Worm (Caenorhabditis elegans) whole organism, midembryonic: ENCODE data around the gene Y75B8A.31.
A peak's percentile ranks its signal among the peaks of the same experiment; 100 is the strongest.

Experiments
- T22C8.4 ChIP-seq: fragments of 200-800 bp; sonication (Bioruptor generic); IDR thresholded peaks from 2 replicates; pipeline ENCODE4 v1.3.6; 2022; ENCODE audit warnings: missing genetic modification characterization, missing compliant biosample characterization
- cog-1 ChIP-seq: sonication (generic microtip); optimal IDR thresholded peaks from 2 replicates; lab custom pipeline; 2016; ENCODE audit warnings: missing genetic modification characterization, missing compliant biosample characterization
- flt-1 ChIP-seq: fragments of 200-800 bp; sonication (Bioruptor generic); IDR thresholded peaks from 2 replicates; pipeline ENCODE4 v1.3.6; 2022; ENCODE audit warnings: missing genetic modification characterization, missing compliant biosample characterization
- klf-2 ChIP-seq: fragments of 200-800 bp; sonication (Bioruptor generic); conservative IDR thresholded peaks from 2 replicates; pipeline ENCODE4 v1.3.6; 2022; ENCODE audit warnings: missing genetic modification reagents, missing genetic modification characterization, missing compliant biosample characterization
- med-1 ChIP-seq: sonication (generic microtip); optimal IDR thresholded peaks from 2 replicates; lab custom pipeline; 2017; ENCODE audit warnings: missing genetic modification characterization, mild to moderate bottlenecking, missing compliant biosample characterization, antibody characterized with exemption, missing genetic modification reagents; ENCODE audit not compliant: insufficient read depth
- ref-1 ChIP-seq: fragments of 200-800 bp; sonication (Bioruptor generic); conservative IDR thresholded peaks from 2 replicates; pipeline ENCODE4 v1.3.6; 2022; ENCODE audit warnings: missing genetic modification reagents, missing genetic modification characterization, missing compliant biosample characterization
- tab-1 ChIP-seq: fragments of 200-800 bp; sonication (Bioruptor generic); IDR thresholded peaks from 2 replicates; pipeline ENCODE4 v1.3.6; 2022; ENCODE audit warnings: missing genetic modification characterization, missing compliant biosample characterization
- ztf-23 ChIP-seq: fragments of 200-800 bp; sonication (Bioruptor generic); IDR thresholded peaks from 2 replicates; pipeline ENCODE4 v1.3.6; 2022; ENCODE audit warnings: missing genetic modification reagents, missing genetic modification characterization, missing compliant biosample characterization
- ztf-29 ChIP-seq: fragments of 200-800 bp; sonication (Bioruptor generic); IDR thresholded peaks from 2 replicates; pipeline ENCODE4 v1.3.6; 2022; ENCODE audit warnings: missing genetic modification reagents, missing genetic modification characterization, missing compliant biosample characterization

The Y75B8A.31 gene

DNA sequence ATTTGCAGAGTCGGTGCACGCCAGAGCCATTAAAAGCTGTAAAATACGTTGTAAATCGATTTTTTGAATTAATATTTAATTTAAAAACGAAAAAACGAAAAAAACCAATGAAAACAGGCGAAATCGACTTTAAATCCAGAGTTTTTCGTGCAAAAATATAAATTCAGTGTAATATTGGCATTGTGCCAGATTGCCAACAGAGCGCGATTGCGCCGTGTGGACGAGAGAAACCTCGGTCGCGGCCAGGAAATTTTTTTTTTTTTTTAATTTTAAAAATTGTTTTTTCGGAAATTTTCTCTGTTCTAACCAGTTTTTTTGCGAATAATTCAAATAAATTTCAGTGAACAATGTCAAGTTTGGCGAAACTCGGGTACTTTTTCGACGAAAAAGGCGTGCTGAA is at the start of gene Y75B8A.31, which contains the start of gene pph-4.1:
TSS of gene Y75B8A.31 (plus strand) at position 342 of the 400 bp plus-strand sequence.
TSS of gene pph-4.1 (minus strand) at position 36 of the 400 bp plus-strand sequence.
- no peak for TF ChIP-seq ztf-29 (GFP tag; lab: Robert Waterston, UW)
- TF ChIP-seq med-1 (GFP tag; lab: Kevin White, UChicago): no peak
- no peak for TF ChIP-seq T22C8.4 (GFP tag; lab: Robert Waterston, UW)
- peak; percentile 76; the same call in 1 of the 2 replicates for TF ChIP-seq flt-1 (GFP tag; lab: Robert Waterston, UW)
- no peak for TF ChIP-seq tab-1 (GFP tag; lab: Robert Waterston, UW)
- TF ChIP-seq ztf-23 (GFP tag; lab: Robert Waterston, UW): peak; percentile 69; the same call in 1 of the 2 replicates
- peak; percentile 54 for TF ChIP-seq cog-1
- 0 out of 2 replicates have a peak, but pooled peaks have one; percentile 55 for TF ChIP-seq klf-2 (GFP tag; lab: Robert Waterston, UW)

DNA sequence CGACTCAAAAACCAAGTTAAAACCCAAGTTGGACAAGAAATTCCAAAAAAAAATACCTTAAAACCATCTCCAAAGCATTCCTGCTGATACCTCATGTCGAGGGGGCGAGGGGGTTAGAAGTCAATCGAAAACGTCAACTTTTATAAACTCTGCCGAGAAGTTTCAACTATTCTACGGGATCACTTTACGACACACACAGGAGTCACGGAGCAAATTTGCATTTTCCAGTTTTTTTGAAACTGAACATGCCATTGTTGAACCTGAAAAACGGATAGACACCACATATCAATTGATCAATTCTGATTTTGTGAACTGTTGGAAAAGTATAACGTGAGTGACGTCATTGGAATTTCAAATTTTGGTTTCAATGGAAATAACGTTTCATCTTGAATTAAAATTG is 48.4 kb upstream of the Y75B8A.31 start, which contains the start of gene mrp-8:
TSS of gene mrp-8 (minus strand) at position 101 of the 400 bp plus-strand sequence.
- TF ChIP-seq ref-1 (GFP tag; lab: Robert Waterston, UW): no peak
- no peak for TF ChIP-seq flt-1 (GFP tag; lab: Robert Waterston, UW)
- no peak for TF ChIP-seq T22C8.4 (GFP tag; lab: Robert Waterston, UW)
- no peak for TF ChIP-seq med-1 (GFP tag; lab: Kevin White, UChicago)
- no peak for TF ChIP-seq ztf-23 (GFP tag; lab: Robert Waterston, UW)
- TF ChIP-seq klf-2 (GFP tag; lab: Robert Waterston, UW): no peak
- no peak for TF ChIP-seq ztf-29 (GFP tag; lab: Robert Waterston, UW)
- no peak for TF ChIP-seq cog-1
- TF ChIP-seq tab-1 (GFP tag; lab: Robert Waterston, UW): no peak

DNA sequence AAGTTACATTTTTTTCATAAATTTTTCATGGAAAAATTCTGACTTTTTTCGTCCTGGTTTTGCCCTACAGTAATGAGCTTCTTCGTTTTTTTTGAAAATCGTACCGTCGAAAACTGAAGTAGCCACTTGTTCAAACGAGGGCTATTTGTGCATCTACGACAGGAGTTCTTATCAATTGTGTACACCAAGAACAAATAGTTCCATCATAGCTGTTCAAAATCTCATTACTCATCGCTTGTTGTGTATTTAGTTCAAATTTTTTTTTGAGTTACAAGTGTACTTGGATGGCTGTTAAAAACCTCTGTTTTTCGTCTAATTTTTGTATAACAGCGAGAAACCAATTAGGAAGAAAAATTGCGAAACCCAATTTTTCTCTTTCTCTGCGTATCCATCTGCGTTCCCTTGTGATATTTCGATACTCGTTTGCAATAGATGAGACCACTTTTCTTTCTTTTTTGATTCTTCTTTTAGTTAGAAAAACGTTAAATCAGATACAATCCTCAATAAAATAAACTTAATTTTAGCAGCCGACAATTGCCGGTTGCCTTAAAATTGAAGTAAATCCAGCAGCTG is 46.6 kb upstream of the Y75B8A.31 start:
- TF ChIP-seq tab-1 (GFP tag; lab: Robert Waterston, UW) (no peak), T22C8.4 (GFP tag; lab: Robert Waterston, UW) (no peak), flt-1 (GFP tag; lab: Robert Waterston, UW) (no peak), ztf-29 (GFP tag; lab: Robert Waterston, UW) (no peak), med-1 (GFP tag; lab: Kevin White, UChicago) (no peak), cog-1 (no peak), ref-1 (GFP tag; lab: Robert Waterston, UW) (no peak), ztf-23 (GFP tag; lab: Robert Waterston, UW) (no peak), klf-2 (GFP tag; lab: Robert Waterston, UW) (no peak)

DNA sequence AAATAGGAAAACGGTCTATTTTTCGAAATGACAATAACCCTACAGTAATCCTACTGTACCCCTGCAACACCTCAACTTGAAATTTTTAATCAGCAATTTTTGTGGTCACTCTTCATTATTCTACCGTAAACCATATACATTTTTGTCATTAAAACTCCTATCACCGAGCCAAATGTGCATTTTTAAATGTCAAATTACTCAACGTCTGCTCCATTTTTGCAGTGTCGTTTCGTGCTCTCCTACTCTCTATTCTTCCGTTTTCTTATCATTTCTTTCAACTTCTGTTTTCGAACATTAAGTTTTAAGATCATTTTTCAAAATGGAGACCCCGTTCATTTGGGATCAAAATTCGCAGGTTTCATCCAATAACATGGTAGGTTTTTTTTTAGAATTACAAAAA is 44.0 kb upstream of the Y75B8A.31 start, which contains the start of gene pqn-92:
TSS of gene pqn-92 (plus strand) at position 307 of the 400 bp plus-strand sequence.
- TF ChIP-seq T22C8.4 (GFP tag; lab: Robert Waterston, UW) (no peak), ztf-23 (GFP tag; lab: Robert Waterston, UW) (no peak), ztf-29 (GFP tag; lab: Robert Waterston, UW) (no peak), tab-1 (GFP tag; lab: Robert Waterston, UW) (no peak), flt-1 (GFP tag; lab: Robert Waterston, UW) (no peak), cog-1 (no peak), ref-1 (GFP tag; lab: Robert Waterston, UW) (no peak), klf-2 (GFP tag; lab: Robert Waterston, UW) (no peak), med-1 (GFP tag; lab: Kevin White, UChicago) (no peak)

DNA sequence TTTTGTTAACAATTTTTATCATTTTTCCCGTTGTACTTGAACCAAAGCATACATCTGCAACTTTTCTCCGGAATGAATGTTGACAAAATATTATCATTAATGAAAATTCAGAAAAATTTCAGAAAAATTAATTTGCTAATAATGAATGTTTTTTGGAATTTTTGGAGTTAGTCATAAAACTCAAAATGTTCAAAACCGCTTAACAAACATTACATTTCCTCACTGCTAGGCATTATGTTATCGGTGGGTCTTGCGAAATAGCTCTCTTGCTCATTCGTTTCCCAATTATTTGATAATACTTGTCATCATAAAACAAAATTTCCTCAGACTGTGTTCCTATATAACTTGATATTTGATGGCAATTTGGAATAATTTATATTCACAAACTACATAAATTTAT is 38.6 kb upstream of the Y75B8A.31 start, which contains the start of gene Y75B8A.39:
TSS of gene Y75B8A.39 (plus strand) at position 301 of the 400 bp plus-strand sequence.
- TF ChIP-seq cog-1 (no peak), flt-1 (GFP tag; lab: Robert Waterston, UW) (no peak), ref-1 (GFP tag; lab: Robert Waterston, UW) (no peak), ztf-23 (GFP tag; lab: Robert Waterston, UW) (no peak)

DNA sequence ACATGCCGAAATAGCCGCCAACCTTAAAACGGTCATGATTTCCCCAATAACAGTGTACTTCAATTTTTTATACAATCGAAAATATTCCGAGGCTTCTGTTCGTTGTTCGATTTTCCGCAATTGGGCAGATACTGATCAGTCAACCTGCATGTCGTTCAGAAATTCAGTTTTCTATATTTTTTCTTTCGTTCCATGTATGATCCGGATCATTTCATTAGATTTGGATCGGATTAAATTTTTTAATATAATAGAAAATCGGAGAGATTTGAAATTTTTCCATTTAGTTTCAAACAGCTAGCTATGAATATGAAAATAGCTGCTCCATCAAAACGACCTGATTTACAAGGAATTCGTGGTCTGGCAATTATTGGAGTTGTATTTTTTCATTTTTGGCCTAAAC is 36.3 kb upstream of the Y75B8A.31 start, which contains the start of gene Y75B8A.37:
TSS of gene Y75B8A.37 (plus strand) at position 301 of the 400 bp plus-strand sequence.
- TF ChIP-seq ztf-29 (GFP tag; lab: Robert Waterston, UW): no peak
- no peak for TF ChIP-seq T22C8.4 (GFP tag; lab: Robert Waterston, UW)
- no peak for TF ChIP-seq tab-1 (GFP tag; lab: Robert Waterston, UW)
- no peak for TF ChIP-seq med-1 (GFP tag; lab: Kevin White, UChicago)
- no peak for TF ChIP-seq ref-1 (GFP tag; lab: Robert Waterston, UW)
- TF ChIP-seq ztf-23 (GFP tag; lab: Robert Waterston, UW): no peak
- no peak for TF ChIP-seq cog-1
- no peak for TF ChIP-seq klf-2 (GFP tag; lab: Robert Waterston, UW)

DNA sequence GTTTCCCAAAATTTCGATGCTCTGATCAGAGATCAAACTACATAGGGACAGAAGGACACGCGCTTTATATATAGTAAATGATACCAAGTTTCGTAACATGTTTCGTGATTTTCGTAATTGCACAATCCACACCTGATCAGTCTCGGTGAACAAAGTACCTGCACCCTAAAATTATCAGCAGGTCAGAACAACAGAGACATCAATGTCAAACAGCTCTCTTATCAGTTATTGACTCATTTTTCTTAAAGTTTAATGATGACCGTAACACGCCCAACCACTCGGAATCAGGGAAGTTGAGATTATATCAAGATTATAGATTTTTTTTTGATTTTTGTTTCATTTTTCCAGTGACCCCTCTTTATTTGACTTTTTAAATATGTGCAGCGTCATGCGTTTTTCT is 34.0 kb upstream of the Y75B8A.31 start:
- TF ChIP-seq ref-1 (GFP tag; lab: Robert Waterston, UW) (no peak), tab-1 (GFP tag; lab: Robert Waterston, UW) (no peak)

DNA sequence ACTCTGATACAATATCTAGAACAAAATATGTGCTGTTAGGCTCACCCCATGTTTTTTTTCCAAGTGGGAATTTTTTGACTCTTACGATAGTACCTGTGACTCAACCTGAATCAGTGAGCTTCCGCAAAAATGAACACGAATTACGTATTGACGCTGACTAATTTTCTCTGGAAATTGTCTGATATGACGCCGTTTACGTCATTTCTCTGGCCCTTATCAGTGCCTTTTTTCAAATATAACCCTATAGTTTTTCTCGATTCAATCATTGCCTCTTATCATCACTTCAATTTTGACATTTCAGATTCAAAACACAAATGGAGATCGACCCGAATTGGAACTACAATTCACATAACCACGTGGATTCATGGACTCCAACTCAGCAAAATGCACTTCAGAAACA is 32.6 kb upstream of the Y75B8A.31 start, which contains the start of gene Y75B8A.28:
TSS of gene Y75B8A.28 (plus strand) at position 296 of the 400 bp plus-strand sequence.
- no peak for TF ChIP-seq klf-2 (GFP tag; lab: Robert Waterston, UW)
- TF ChIP-seq ztf-23 (GFP tag; lab: Robert Waterston, UW): no peak
- TF ChIP-seq T22C8.4 (GFP tag; lab: Robert Waterston, UW): no peak
- no peak for TF ChIP-seq ztf-29 (GFP tag; lab: Robert Waterston, UW)
- no peak for TF ChIP-seq ref-1 (GFP tag; lab: Robert Waterston, UW)

DNA sequence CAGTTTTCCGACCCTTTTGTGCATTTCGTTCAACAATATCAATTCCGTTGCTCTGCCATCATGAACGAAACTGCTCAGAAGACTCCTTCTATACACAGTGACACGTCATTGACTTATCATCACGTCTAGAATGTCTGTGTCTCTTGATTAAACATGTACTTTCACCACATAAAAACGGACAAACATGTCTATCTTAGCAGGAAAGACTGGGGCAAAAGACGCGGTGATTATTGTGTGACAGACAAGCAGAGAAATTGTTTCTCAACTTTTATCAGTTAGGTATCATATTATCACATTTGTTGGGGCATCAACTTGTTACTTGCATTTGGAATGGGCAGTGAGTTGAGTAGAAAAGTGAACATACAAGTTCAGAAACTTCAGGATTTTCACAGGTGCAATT is 26.2 kb upstream of the Y75B8A.31 start:
- no peak for TF ChIP-seq med-1 (GFP tag; lab: Kevin White, UChicago)
- no peak for TF ChIP-seq flt-1 (GFP tag; lab: Robert Waterston, UW)
- no peak for TF ChIP-seq tab-1 (GFP tag; lab: Robert Waterston, UW)
- TF ChIP-seq T22C8.4 (GFP tag; lab: Robert Waterston, UW): no peak
- no peak for TF ChIP-seq ztf-23 (GFP tag; lab: Robert Waterston, UW)
- TF ChIP-seq cog-1: no peak
- TF ChIP-seq ref-1 (GFP tag; lab: Robert Waterston, UW): no peak
- TF ChIP-seq ztf-29 (GFP tag; lab: Robert Waterston, UW): no peak
- no peak for TF ChIP-seq klf-2 (GFP tag; lab: Robert Waterston, UW)
